Worm (Caenorhabditis elegans) whole organism, L2 larva: Measurements from ENCODE around the gene bpl-1.

Experiments
- ama-1 ChIP-seq: fragments of 150-350 bp; optimal IDR thresholded peaks from 2 replicates; lab custom pipeline; 2018; ENCODE audit warnings: inconsistent platforms
- elt-1 ChIP-seq: fragments of 150-350 bp; optimal IDR thresholded peaks from 2 replicates; lab custom pipeline; 2014; ENCODE audit warnings: missing biosample characterization, missing genetic modification characterization
- fos-1 ChIP-seq: fragments of 150-350 bp; optimal IDR thresholded peaks from 2 replicates; lab custom pipeline; 2014; ENCODE audit warnings: missing biosample characterization, missing genetic modification characterization
- lsy-2 ChIP-seq, 2 experiments: fragments of 150-350 bp in 1 of 2; sonication (generic microtip) in 1 of 2; optimal IDR thresholded peaks; 2 replicates each; lab custom pipeline; 2014 to 2017; ENCODE audit warnings: missing biosample characterization in 2 of 2, missing genetic modification characterization in 2 of 2
- nhr-77 ChIP-seq: fragments of 150-350 bp; optimal IDR thresholded peaks from 2 replicates; lab custom pipeline; 2014; ENCODE audit warnings: missing biosample characterization, missing genetic modification characterization
- skn-1 ChIP-seq: sonication (generic microtip); optimal IDR thresholded peaks from 2 replicates; lab custom pipeline; 2017; ENCODE audit warnings: missing biosample characterization, missing genetic modification characterization
- snpc-4 ChIP-seq: fragments of 150-350 bp; optimal IDR thresholded peaks from 2 replicates; lab custom pipeline; 2014; ENCODE audit warnings: missing biosample characterization, missing genetic modification characterization
- unc-39 ChIP-seq: fragments of 150-350 bp; optimal IDR thresholded peaks from 2 replicates; lab custom pipeline; 2014; ENCODE audit warnings: missing biosample characterization, missing genetic modification characterization
- ztf-4 ChIP-seq: fragments of 150-350 bp; optimal IDR thresholded peaks from 2 replicates; lab custom pipeline; 2014; ENCODE audit warnings: missing biosample characterization, missing genetic modification characterization

DNA sequence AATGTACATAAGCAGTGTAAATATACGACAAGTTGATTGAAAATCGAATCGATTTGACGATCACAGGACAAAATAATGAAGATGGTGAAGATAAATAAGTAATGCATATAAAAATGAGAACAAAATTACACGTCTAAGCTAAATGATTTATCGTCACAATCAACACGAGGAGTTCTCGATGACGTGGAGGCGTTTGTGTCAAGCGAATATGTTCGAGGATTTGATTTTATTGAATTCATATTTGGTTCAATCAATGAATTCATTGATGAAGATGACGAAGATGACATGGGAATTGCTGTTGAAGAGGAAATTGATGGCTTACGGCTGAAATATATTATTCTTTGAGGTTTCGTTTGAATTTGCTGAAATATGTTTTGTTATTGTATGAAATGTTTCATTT lies 18.5 kb downstream of the bpl-1 start, which contains the start of gene nyn-3:
- no peak for TF ChIP-seq snpc-4 (tag; lab: Kevin White, UChicago)
- no peak for TF ChIP-seq elt-1 (tag; lab: Kevin White, UChicago)
- TF ChIP-seq fos-1 (tag; lab: Kevin White, UChicago): no peak
- TF ChIP-seq nhr-77 (tag; lab: Kevin White, UChicago): no peak
- no peak for TF ChIP-seq lsy-2 (tag; optimal IDR thresholded peaks at IDR 0.05; lab: Kevin White, UChicago)
- TF ChIP-seq ama-1 (lab: Kevin White, UChicago): no peak
- TF ChIP-seq unc-39 (tag; lab: Kevin White, UChicago): no peak
- no peak for TF ChIP-seq skn-1
- TF ChIP-seq ztf-4: no peak
